Worm (Caenorhabditis elegans) whole organism, young adult: Measurements from ENCODE around the gene pigk-1.

Experiments
- B0035.1 ChIP-seq: sonication (generic microtip); optimal IDR thresholded peaks from 2 replicates; lab custom pipeline; 2016; ENCODE audit warnings: missing genetic modification characterization, mild to moderate bottlenecking, missing compliant biosample characterization, missing genotype, missing genetic modification reagents
- B0336.3 ChIP-seq: fragments of 200-800 bp; sonication (Bioruptor generic); IDR thresholded peaks from 2 replicates; pipeline ENCODE4 v1.3.6; 2022; ENCODE audit warnings: missing genetic modification characterization, missing compliant biosample characterization
- D2030.7 ChIP-seq: fragments of 200-800 bp; sonication (Bioruptor generic); IDR thresholded peaks from 2 replicates; pipeline ENCODE4 v1.3.6; 2022; ENCODE audit warnings: missing genetic modification reagents, missing genetic modification characterization, missing compliant biosample characterization
- K11D2.4 ChIP-seq: fragments of 200-800 bp; sonication (Bioruptor generic); IDR thresholded peaks from 2 replicates; pipeline ENCODE4 v1.3.6; 2022; ENCODE audit warnings: missing genetic modification reagents, missing genetic modification characterization, missing compliant biosample characterization
- K12H6.12 ChIP-seq: fragments of 200-800 bp; sonication (Bioruptor generic); optimal IDR thresholded peaks from 2 replicates; lab custom pipeline; 2018; ENCODE audit warnings: mild to moderate bottlenecking, missing genetic modification characterization, missing compliant biosample characterization
- T26A5.8 ChIP-seq: sonication (generic microtip); optimal IDR thresholded peaks from 2 replicates; lab custom pipeline; 2016; ENCODE audit warnings: missing genetic modification characterization, missing compliant biosample characterization
- Y53G8AR.9 ChIP-seq: fragments of 200-800 bp; sonication (Bioruptor generic); conservative IDR thresholded peaks from 2 replicates; pipeline ENCODE4 v1.3.6; 2022; ENCODE audit warnings: missing genetic modification reagents, missing genetic modification characterization, missing compliant biosample characterization
- Y56A3A.18 ChIP-seq: fragments of 200-800 bp; sonication (Bioruptor generic); IDR thresholded peaks from 2 replicates; pipeline ENCODE4 v1.3.6; 2022; ENCODE audit warnings: missing genetic modification reagents, missing genetic modification characterization, missing compliant biosample characterization
- atf-7 ChIP-seq: sonication (generic microtip); optimal IDR thresholded peaks from 2 replicates; lab custom pipeline; 2017; ENCODE audit warnings: mild to moderate bottlenecking, missing genetic modification characterization, missing compliant biosample characterization
- attf-5 ChIP-seq: fragments of 200-800 bp; sonication (Bioruptor generic); optimal IDR thresholded peaks from 2 replicates; lab custom pipeline; 2018; ENCODE audit warnings: mild to moderate bottlenecking, missing genetic modification characterization, missing compliant biosample characterization
- bed-2 ChIP-seq: fragments of 200-800 bp; sonication (Bioruptor generic); IDR thresholded peaks from 2 replicates; pipeline ENCODE4 v1.3.6; 2022; ENCODE audit warnings: missing genetic modification reagents, missing genetic modification characterization, missing compliant biosample characterization
- ccch-3 ChIP-seq: fragments of 200-800 bp; sonication (Bioruptor generic); optimal IDR thresholded peaks from 2 replicates; lab custom pipeline; 2018; ENCODE audit warnings: mild to moderate bottlenecking, missing genetic modification characterization, missing compliant biosample characterization
- cebp-2 ChIP-seq: fragments of 200-800 bp; sonication (Bioruptor generic); IDR thresholded peaks from 2 replicates; pipeline ENCODE4 v1.3.6; 2022; ENCODE audit warnings: missing genetic modification characterization, missing compliant biosample characterization
- ceh-100 ChIP-seq: fragments of 200-800 bp; sonication (Bioruptor generic); IDR thresholded peaks from 2 replicates; pipeline ENCODE4 v1.3.6; 2022; ENCODE audit warnings: missing genetic modification reagents, missing genetic modification characterization, missing compliant biosample characterization
- efl-1 ChIP-seq: fragments of 150-350 bp; optimal IDR thresholded peaks from 2 replicates; lab custom pipeline; 2014; ENCODE audit warnings: missing biosample characterization, missing genetic modification reagents, missing genetic modification characterization
- ekl-4 ChIP-seq: fragments of 200-800 bp; sonication (Bioruptor generic); IDR thresholded peaks from 2 replicates; pipeline ENCODE4 v1.3.6; 2022; ENCODE audit warnings: missing genetic modification reagents, missing genetic modification characterization, missing compliant biosample characterization
- hmg-1.2 ChIP-seq: fragments of 200-800 bp; sonication (Bioruptor generic); IDR thresholded peaks from 2 replicates; pipeline ENCODE4 v1.3.6; 2022; ENCODE audit warnings: missing genetic modification reagents, missing genetic modification characterization, missing compliant biosample characterization
- hmg-20 ChIP-seq: fragments of 200-800 bp; sonication (Bioruptor generic); IDR thresholded peaks from 2 replicates; pipeline ENCODE4 v1.3.6; 2022; ENCODE audit warnings: missing genetic modification reagents, missing genetic modification characterization, missing compliant biosample characterization
- hsf-1 ChIP-seq: fragments of 200-800 bp; sonication (Bioruptor generic); IDR thresholded peaks from 2 replicates; pipeline ENCODE4 v1.3.6; 2022; ENCODE audit warnings: missing genetic modification reagents, missing genetic modification characterization, missing compliant biosample characterization
- lin-35 ChIP-seq, 3 experiments: fragments of 150-350 bp in 2 of 3; sonication (generic microtip) in 1 of 3; optimal IDR thresholded peaks; 2 replicates each; lab custom pipeline; 2014 to 2018; ENCODE audit warnings: missing biosample characterization in 3 of 3, missing genetic modification characterization in 3 of 3, missing genetic modification reagents in 3 of 3
- lin-40 ChIP-seq: sonication (generic microtip); optimal IDR thresholded peaks from 2 replicates; lab custom pipeline; 2016; ENCODE audit warnings: missing genetic modification characterization, mild to moderate bottlenecking, missing compliant biosample characterization, missing genotype, missing genetic modification reagents
- madf-10 ChIP-seq: sonication (generic microtip); optimal IDR thresholded peaks from 2 replicates; lab custom pipeline; 2016; ENCODE audit warnings: mild to moderate bottlenecking, missing genetic modification characterization, missing compliant biosample characterization
- madf-6 ChIP-seq: fragments of 200-800 bp; sonication (Bioruptor generic); IDR thresholded peaks from 2 replicates; pipeline ENCODE4 v1.3.6; 2022; ENCODE audit warnings: missing genetic modification reagents, missing genetic modification characterization, missing compliant biosample characterization
- mel-28 ChIP-seq: sonication (generic microtip); optimal IDR thresholded peaks from 2 replicates; lab custom pipeline; 2016; ENCODE audit warnings: borderline replicate concordance, mild to moderate bottlenecking, missing genetic modification characterization, missing compliant biosample characterization
- mxl-1 ChIP-seq: sonication (generic microtip); optimal IDR thresholded peaks from 2 replicates; lab custom pipeline; 2016; ENCODE audit warnings: missing genetic modification characterization, missing compliant biosample characterization
- nfya-1 ChIP-seq: sonication (generic microtip); optimal IDR thresholded peaks from 2 replicates; lab custom pipeline; 2017; ENCODE audit warnings: antibody characterized with exemption, missing compliant biosample characterization, missing genetic modification characterization, borderline replicate concordance; ENCODE audit not compliant: insufficient read depth
- nfyb-1 ChIP-seq: fragments of 200-800 bp; sonication (Bioruptor generic); IDR thresholded peaks from 2 replicates; pipeline ENCODE4 v1.3.6; 2022; ENCODE audit warnings: missing genetic modification reagents, missing genetic modification characterization, missing compliant biosample characterization
- nhr-179 ChIP-seq: sonication (generic microtip); optimal IDR thresholded peaks from 2 replicates; lab custom pipeline; 2016; ENCODE audit warnings: mild to moderate bottlenecking, missing genetic modification characterization, missing compliant biosample characterization
- nhr-27 ChIP-seq: fragments of 200-800 bp; sonication (Bioruptor generic); optimal IDR thresholded peaks from 2 replicates; lab custom pipeline; 2018; ENCODE audit warnings: mild to moderate bottlenecking, missing genetic modification characterization, moderate library complexity, missing compliant biosample characterization
- nhr-80 ChIP-seq: sonication (generic microtip); optimal IDR thresholded peaks from 2 replicates; lab custom pipeline; 2016; ENCODE audit warnings: missing genetic modification characterization, missing compliant biosample characterization
- pbrm-1 ChIP-seq: fragments of 200-800 bp; sonication (Bioruptor generic); IDR thresholded peaks from 2 replicates; pipeline ENCODE4 v1.3.6; 2022; ENCODE audit warnings: missing genetic modification reagents, missing genetic modification characterization, missing compliant biosample characterization
- rcor-1 ChIP-seq: fragments of 200-800 bp; sonication (Bioruptor generic); IDR thresholded peaks from 2 replicates; pipeline ENCODE4 v1.3.6; 2022; ENCODE audit warnings: missing genetic modification reagents, missing genetic modification characterization, missing compliant biosample characterization
- snpc-1.1 ChIP-seq: sonication (generic microtip); optimal IDR thresholded peaks from 2 replicates; lab custom pipeline; 2017; ENCODE audit warnings: missing genetic modification characterization, mild to moderate bottlenecking, missing compliant biosample characterization, antibody characterized with exemption, moderate library complexity, missing genotype, missing genetic modification reagents; ENCODE audit not compliant: insufficient read depth
- snpc-3.4 ChIP-seq: sonication (generic microtip); optimal IDR thresholded peaks from 2 replicates; lab custom pipeline; 2017; ENCODE audit warnings: missing genetic modification characterization, mild to moderate bottlenecking, missing compliant biosample characterization, antibody characterized with exemption, moderate library complexity, missing genotype, missing genetic modification reagents
- tbp1 ChIP-seq: fragments of 200-800 bp; sonication (Bioruptor generic); optimal IDR thresholded peaks from 2 replicates; lab custom pipeline; 2018; ENCODE audit warnings: mild to moderate bottlenecking, missing genetic modification characterization, missing compliant biosample characterization
- unc-62 ChIP-seq: fragments of 150-350 bp; optimal IDR thresholded peaks from 2 replicates; lab custom pipeline; 2014; ENCODE audit warnings: missing biosample characterization, missing genetic modification reagents, missing genetic modification characterization
- xnd-1 ChIP-seq: sonication (generic microtip); optimal IDR thresholded peaks from 2 replicates; lab custom pipeline; 2016; ENCODE audit warnings: missing genotype, missing genetic modification reagents, missing genetic modification characterization, missing compliant biosample characterization
- zfh-2 ChIP-seq: fragments of 200-800 bp; sonication (Bioruptor generic); conservative IDR thresholded peaks from 2 replicates; pipeline ENCODE4 v1.3.6; 2022; ENCODE audit warnings: missing genetic modification reagents, missing genetic modification characterization, missing compliant biosample characterization
- ztf-18 ChIP-seq: sonication (generic microtip); optimal IDR thresholded peaks from 2 replicates; lab custom pipeline; 2016; ENCODE audit warnings: missing genotype, mild to moderate bottlenecking, missing genetic modification characterization, missing compliant biosample characterization
- ztf-3 ChIP-seq: fragments of 200-800 bp; sonication (Bioruptor generic); optimal IDR thresholded peaks from 2 replicates; lab custom pipeline; 2018; ENCODE audit warnings: mild to moderate bottlenecking, missing genetic modification characterization, missing compliant biosample characterization

Gene pigk-1

DNA sequence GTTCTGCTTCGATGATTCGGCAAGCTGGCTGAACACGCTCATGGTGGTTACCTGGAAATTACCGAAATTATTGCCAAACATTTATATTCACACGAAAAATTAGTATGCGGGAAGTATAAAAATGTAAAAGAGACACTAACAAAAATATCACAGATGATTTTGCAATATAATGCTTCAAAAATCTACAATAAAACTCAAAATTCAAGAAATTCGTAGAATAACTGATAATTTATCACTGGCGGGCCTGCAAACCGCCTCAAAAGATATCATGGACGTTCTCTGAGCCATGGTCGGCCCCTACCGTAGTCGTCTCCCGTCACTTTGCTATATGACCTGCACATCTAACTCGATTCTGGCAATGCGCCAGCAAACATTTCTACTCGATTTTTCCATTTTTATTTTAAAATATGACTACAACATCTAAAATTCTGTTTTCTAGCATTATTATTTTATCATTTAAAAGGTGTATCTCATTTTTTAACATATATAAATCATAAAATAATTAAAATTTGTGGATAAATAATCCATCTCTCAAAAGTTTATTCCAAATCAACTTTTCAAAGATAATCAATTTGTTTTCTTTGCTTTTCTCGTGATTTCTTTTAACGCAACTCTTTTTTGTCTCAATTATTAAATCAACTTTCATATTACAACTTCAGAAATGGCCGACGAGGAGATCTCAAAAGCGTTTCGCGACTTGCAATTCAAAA lies 39.8 kb upstream of the pigk-1 start, which contains the start of the genes F01G4.6 and pfd-1 (continued):
- TF ChIP-seq ccch-3 (GFP tag; lab: Kevin White, UChicago): no peak
- 0 out of 2 replicates have a peak, but pooled peaks have one; percentile 64 for TF ChIP-seq B0336.3
- peak; percentile 85 for TF ChIP-seq ekl-4 (GFP tag; lab: Robert Waterston, UW)
- TF ChIP-seq nhr-27 (tag; lab: Kevin White, UChicago): no peak
- peak; percentile 88 for TF ChIP-seq K11D2.4 (GFP tag; lab: Robert Waterston, UW)
- no peak for TF ChIP-seq nhr-179
- TF ChIP-seq nfyb-1 (GFP tag; lab: Robert Waterston, UW): peak; percentile 95
- no peak for TF ChIP-seq B0035.1 (tag; lab: Kevin White, UChicago)
- no peak for TF ChIP-seq nfya-1 (tag; lab: Kevin White, UChicago)
- no peak for TF ChIP-seq snpc-1.1 (tag; lab: Kevin White, UChicago)
- TF ChIP-seq madf-10 (tag; lab: Kevin White, UChicago): peak; percentile 55
- TF ChIP-seq Y53G8AR.9 (GFP tag; lab: Robert Waterston, UW): peak; percentile 85
- TF ChIP-seq efl-1 (GFP tag; lab: Kevin White, UChicago): peak; percentile 50
- 0 out of 2 replicates have a peak, but pooled peaks have one; percentile 38 for TF ChIP-seq D2030.7
- TF ChIP-seq snpc-3.4: peak; percentile 57
- TF ChIP-seq rcor-1 (GFP tag; lab: Robert Waterston, UW): peak; percentile 78; the same call in 1 of the 2 replicates
- TF ChIP-seq lin-35 (GFP tag; optimal IDR thresholded peaks at IDR 0.05; lab: Kevin White, UChicago): peak in 1 of 3 experiments; percentile 91
- peak; percentile 79 for TF ChIP-seq pbrm-1 (GFP tag; lab: Robert Waterston, UW)
- TF ChIP-seq hsf-1 (GFP tag; lab: Robert Waterston, UW): peak; percentile 86
- peak; percentile 42 for TF ChIP-seq xnd-1 (tag; lab: Kevin White, UChicago)
- TF ChIP-seq mel-28 (tag; lab: Kevin White, UChicago): no peak
- no peak for TF ChIP-seq bed-2 (GFP tag; lab: Robert Waterston, UW)
- peak; percentile 85 for TF ChIP-seq madf-6 (GFP tag; lab: Robert Waterston, UW)
- peak; percentile 65; the same call in 1 of the 2 replicates for TF ChIP-seq hmg-1.2 (GFP tag; lab: Robert Waterston, UW)
- TF ChIP-seq Y56A3A.18: peak; percentile 51; the same call in 1 of the 2 replicates
- no peak for TF ChIP-seq T26A5.8 (tag; lab: Kevin White, UChicago)
- TF ChIP-seq hmg-20 (GFP tag; lab: Robert Waterston, UW): peak; percentile 46; the same call in 1 of the 2 replicates
- TF ChIP-seq tbp1 (GFP tag; lab: Kevin White, UChicago): peak; percentile 69
- peak; percentile 30 for TF ChIP-seq nhr-80 (tag; lab: Kevin White, UChicago)
- no peak for TF ChIP-seq unc-62 (GFP tag; lab: Kevin White, UChicago)
- peak; percentile 85 for TF ChIP-seq lin-40 (tag; lab: Kevin White, UChicago)
- TF ChIP-seq atf-7 (tag; lab: Kevin White, UChicago): peak; percentile 50
- TF ChIP-seq K12H6.12 (tag; lab: Kevin White, UChicago): peak; percentile 68
- TF ChIP-seq ceh-100 (GFP tag; lab: Robert Waterston, UW): peak; percentile 73
- no peak for TF ChIP-seq mxl-1 (tag; lab: Kevin White, UChicago)
- 0 out of 2 replicates have a peak, but pooled peaks have one; percentile 13 for TF ChIP-seq zfh-2 (GFP tag; lab: Robert Waterston, UW)
- TF ChIP-seq attf-5 (GFP tag; lab: Kevin White, UChicago): peak; percentile 59
- TF ChIP-seq cebp-2: no peak
- TF ChIP-seq ztf-3: no peak
- peak; percentile 44 for TF ChIP-seq ztf-18 (tag; lab: Kevin White, UChicago)
